Worm (Caenorhabditis elegans): ENCODE data around the gene pct-1.

ce11 chrIV:8152145-8152544 lies 24.1 kb upstream of the pct-1 start, which contains the start of gene faah-2:
- TF ChIP-seq him-1 (tag; optimal IDR thresholded peaks at IDR 0.05) (no peak), dao-5 (tag; optimal IDR thresholded peaks at IDR 0.05) (no peak)

Measured in whole organism, L4/young adult.